Worm (Caenorhabditis elegans): ENCODE data around the gene ule-3.

- TF ChIP-seq egl-13 (tag; optimal IDR thresholded peaks at IDR 0.05) (no peak), nhr-11 (tag; optimal IDR thresholded peaks at IDR 0.05) (no peak), ztf-11 (tag; optimal IDR thresholded peaks at IDR 0.05) (no peak), unc-62 (GFP tag; optimal IDR thresholded peaks at IDR 0.05) (no peak), C16A3.4 (tag; optimal IDR thresholded peaks at IDR 0.05) (no peak), blmp-1 (tag; optimal IDR thresholded peaks at IDR 0.05) (no peak), lin-39 (tag; optimal IDR thresholded peaks at IDR 0.05) (no peak), snpc-4 (tag; optimal IDR thresholded peaks at IDR 0.05) (no peak), unc-130 (tag; optimal IDR thresholded peaks at IDR 0.05) (no peak), nhr-77 (tag; optimal IDR thresholded peaks at IDR 0.05) (no peak), nhr-12 (tag; optimal IDR thresholded peaks at IDR 0.05) (no peak), ces-1 (GFP tag; optimal IDR thresholded peaks at IDR 0.05) (no peak)
Measured at ce11 chrV:10794463-10794862, 865 bp downstream of the ule-3 start.
